Worm (Caenorhabditis elegans) whole organism, L4 larva: ENCODE results near the gene eat-3.

Experiments used
- F26F4.8 ChIP-seq: fragments of 200-800 bp; sonication (Bioruptor generic); conservative IDR thresholded peaks from 2 replicates; pipeline ENCODE4 v1.3.6; 2022; ENCODE audit warnings: missing genetic modification characterization, missing compliant biosample characterization
- F44E2.7 ChIP-seq: fragments of 200-800 bp; sonication (Bioruptor generic); IDR thresholded peaks from 2 replicates; pipeline ENCODE4 v2.1.2; 2022; ENCODE audit warnings: missing genetic modification characterization, missing compliant biosample characterization
- F49E8.2 ChIP-seq: sonication (generic microtip); optimal IDR thresholded peaks from 2 replicates; lab custom pipeline; 2016; ENCODE audit warnings: missing compliant biosample characterization, mild to moderate bottlenecking, missing genetic modification characterization, borderline replicate concordance
- T26A8.4 ChIP-seq: fragments of 200-800 bp; sonication (Bioruptor generic); IDR thresholded peaks from 2 replicates; pipeline ENCODE4 v1.3.6; 2022; ENCODE audit warnings: missing genetic modification characterization, missing compliant biosample characterization
- Y105C5A.15 ChIP-seq: fragments of 200-800 bp; sonication (Bioruptor generic); IDR thresholded peaks from 2 replicates; pipeline ENCODE4 v1.3.6; 2022; ENCODE audit warnings: missing genetic modification characterization, missing compliant biosample characterization
- Y48G9A.11 ChIP-seq: fragments of 200-800 bp; sonication (Bioruptor generic); IDR thresholded peaks from 2 replicates; pipeline ENCODE4 v1.3.6; 2022; ENCODE audit warnings: missing genetic modification reagents, missing genetic modification characterization, missing compliant biosample characterization
- ZK546.5 ChIP-seq, 2 experiments: sonication (generic microtip); optimal IDR thresholded peaks; 2 replicates each; lab custom pipeline; 2017; ENCODE audit warnings: missing biosample characterization in 2 of 2, missing genetic modification characterization in 2 of 2
- aly-2 ChIP-seq: sonication (generic microtip); optimal IDR thresholded peaks from 2 replicates; lab custom pipeline; 2018; ENCODE audit warnings: missing biosample characterization, missing genetic modification characterization
- attf-4 ChIP-seq: sonication (generic microtip); optimal IDR thresholded peaks from 3 replicates; lab custom pipeline; 2017; ENCODE audit warnings: missing biosample characterization, missing genetic modification characterization
- ceh-20 ChIP-seq: fragments of 200-800 bp; sonication (Bioruptor generic); IDR thresholded peaks from 2 replicates; pipeline ENCODE4 v1.3.6; 2022; ENCODE audit warnings: missing genetic modification reagents, missing genetic modification characterization, missing compliant biosample characterization
- ceh-62 ChIP-seq: sonication (generic microtip); optimal IDR thresholded peaks from 2 replicates; lab custom pipeline; 2017; ENCODE audit warnings: missing biosample characterization, missing genetic modification characterization
- ceh-82 ChIP-seq: sonication (generic microtip); optimal IDR thresholded peaks from 2 replicates; lab custom pipeline; 2017; ENCODE audit warnings: missing biosample characterization, missing genetic modification characterization
- cey-2 ChIP-seq: sonication (generic microtip); optimal IDR thresholded peaks from 3 replicates; lab custom pipeline; 2017; ENCODE audit warnings: missing genetic modification characterization, mild to moderate bottlenecking, missing compliant biosample characterization, antibody characterized with exemption, borderline replicate concordance; ENCODE audit not compliant: insufficient read depth
- daf-12 ChIP-seq: fragments of 150-350 bp; optimal IDR thresholded peaks from 2 replicates; lab custom pipeline; 2014; ENCODE audit warnings: missing biosample characterization, missing genetic modification reagents, missing genetic modification characterization
- daf-16 ChIP-seq, 3 experiments: sonication (generic microtip); optimal IDR thresholded peaks; 2 replicates each; lab custom pipeline; 2016 to 2017; ENCODE audit warnings: missing genetic modification characterization in 3 of 3, missing genetic modification reagents in 3 of 3, mild to moderate bottlenecking in 2 of 3, missing compliant biosample characterization in 2 of 3, missing biosample characterization in 1 of 3, moderate library complexity in 1 of 3
- daf-19 ChIP-seq: fragments of 200-800 bp; sonication (Bioruptor generic); conservative IDR thresholded peaks from 2 replicates; pipeline ENCODE4 v1.3.6; 2022; ENCODE audit warnings: missing genetic modification characterization, missing compliant biosample characterization
- dmd-6 ChIP-seq: fragments of 200-800 bp; sonication (Bioruptor generic); IDR thresholded peaks from 2 replicates; pipeline ENCODE4 v1.3.6; 2022; ENCODE audit warnings: missing genetic modification reagents, missing genetic modification characterization, missing compliant biosample characterization
- dve-1 ChIP-seq: sonication (generic microtip); optimal IDR thresholded peaks from 2 replicates; lab custom pipeline; 2017; ENCODE audit warnings: antibody characterized with exemption, mild to moderate bottlenecking, missing genetic modification characterization, missing compliant biosample characterization; ENCODE audit not compliant: insufficient read depth
- egl-43 ChIP-seq: fragments of 200-800 bp; sonication (Bioruptor generic); IDR thresholded peaks from 2 replicates; pipeline ENCODE4 v1.3.6; 2022; ENCODE audit warnings: missing genetic modification reagents, missing genetic modification characterization, missing compliant biosample characterization
- fos-1 ChIP-seq: fragments of 150-350 bp; optimal IDR thresholded peaks from 2 replicates; lab custom pipeline; 2014; ENCODE audit warnings: missing biosample characterization, missing genetic modification characterization
- hlh-11 ChIP-seq: fragments of 200-800 bp; sonication (Bioruptor generic); optimal IDR thresholded peaks from 2 replicates; lab custom pipeline; 2018; ENCODE audit warnings: mild to moderate bottlenecking, missing genetic modification characterization, missing compliant biosample characterization
- hmg-1.1 ChIP-seq: fragments of 200-800 bp; sonication (Bioruptor generic); IDR thresholded peaks from 2 replicates; pipeline ENCODE4 v1.3.6; 2022; ENCODE audit warnings: missing genetic modification reagents, missing genetic modification characterization, missing compliant biosample characterization
- jun-1 ChIP-seq: fragments of 150-350 bp; optimal IDR thresholded peaks from 2 replicates; lab custom pipeline; 2014; ENCODE audit warnings: missing biosample characterization, missing genetic modification reagents, missing genetic modification characterization
- lim-7 ChIP-seq: fragments of 200-800 bp; sonication (Bioruptor generic); IDR thresholded peaks from 2 replicates; pipeline ENCODE4 v1.3.6; 2022; ENCODE audit warnings: missing genetic modification characterization, missing compliant biosample characterization
- lin-39 ChIP-seq: fragments of 150-350 bp; optimal IDR thresholded peaks from 2 replicates; lab custom pipeline; 2014; ENCODE audit warnings: missing biosample characterization, missing genetic modification reagents, missing genetic modification characterization
- lir-3 ChIP-seq: sonication (generic microtip); optimal IDR thresholded peaks from 2 replicates; lab custom pipeline; 2016; ENCODE audit warnings: mild to moderate bottlenecking, missing genetic modification characterization, missing compliant biosample characterization
- madf-9 ChIP-seq: fragments of 200-800 bp; sonication (Bioruptor generic); conservative IDR thresholded peaks from 2 replicates; pipeline ENCODE4 v1.3.6; 2022; ENCODE audit warnings: missing genetic modification reagents, missing genetic modification characterization, missing compliant biosample characterization
- mep-1 ChIP-seq: fragments of 150-350 bp; sonication (generic microtip); optimal IDR thresholded peaks from 3 replicates; lab custom pipeline; 2014; ENCODE audit warnings: missing biosample characterization, missing genetic modification characterization
- mes-2 ChIP-seq: sonication (generic microtip); optimal IDR thresholded peaks from 2 replicates; lab custom pipeline; 2016; ENCODE audit warnings: missing genotype, mild to moderate bottlenecking, missing genetic modification characterization, missing compliant biosample characterization; ENCODE audit not compliant: poor library complexity, severe bottlenecking
- mxl-2 ChIP-seq: fragments of 200-800 bp; sonication (Bioruptor generic); conservative IDR thresholded peaks from 2 replicates; pipeline ENCODE4 v1.3.6; 2022; ENCODE audit warnings: missing genetic modification reagents, missing genetic modification characterization, missing compliant biosample characterization
- mxl-3 ChIP-seq: fragments of 200-800 bp; sonication (Bioruptor generic); optimal IDR thresholded peaks from 2 replicates; lab custom pipeline; 2018; ENCODE audit warnings: mild to moderate bottlenecking, missing genetic modification characterization, missing compliant biosample characterization
- nhr-102 ChIP-seq: sonication (generic microtip); optimal IDR thresholded peaks from 2 replicates; lab custom pipeline; 2016; ENCODE audit warnings: mild to moderate bottlenecking, missing genetic modification characterization, moderate library complexity, missing compliant biosample characterization
- nhr-11 ChIP-seq: fragments of 150-350 bp; optimal IDR thresholded peaks from 2 replicates; lab custom pipeline; 2014; ENCODE audit warnings: missing biosample characterization, missing genetic modification characterization
- nhr-237 ChIP-seq: sonication (generic microtip); optimal IDR thresholded peaks from 2 replicates; lab custom pipeline; 2017; ENCODE audit warnings: missing biosample characterization, missing genetic modification characterization
- nhr-28 ChIP-seq: fragments of 150-350 bp; optimal IDR thresholded peaks from 2 replicates; lab custom pipeline; 2014; ENCODE audit warnings: missing biosample characterization, missing genetic modification characterization
- nhr-77 ChIP-seq: fragments of 150-350 bp; optimal IDR thresholded peaks from 2 replicates; lab custom pipeline; 2014; ENCODE audit warnings: missing biosample characterization, missing genetic modification characterization
- php-3 ChIP-seq: fragments of 200-800 bp; sonication (Bioruptor generic); IDR thresholded peaks from 2 replicates; pipeline ENCODE4 v1.3.6; 2022; ENCODE audit warnings: missing genetic modification reagents, missing genetic modification characterization, missing compliant biosample characterization
- pqm-1 ChIP-seq: sonication (generic microtip); optimal IDR thresholded peaks from 2 replicates; lab custom pipeline; 2017; ENCODE audit warnings: missing biosample characterization, missing genetic modification characterization
- rbr-2 ChIP-seq: sonication (generic microtip); optimal IDR thresholded peaks from 2 replicates; lab custom pipeline; 2016; ENCODE audit warnings: missing genotype, missing genetic modification characterization, missing compliant biosample characterization
- saeg-2 ChIP-seq: fragments of 200-800 bp; sonication (Bioruptor generic); IDR thresholded peaks from 2 replicates; pipeline ENCODE4 v1.3.6; 2022; ENCODE audit warnings: missing genetic modification reagents, missing genetic modification characterization, missing compliant biosample characterization
- sdz-12 ChIP-seq: fragments of 200-800 bp; sonication (Bioruptor generic); optimal IDR thresholded peaks from 2 replicates; lab custom pipeline; 2018; ENCODE audit warnings: mild to moderate bottlenecking, missing genetic modification characterization, missing compliant biosample characterization
- tra-1 ChIP-seq: fragments of 200-800 bp; sonication (Bioruptor generic); IDR thresholded peaks from 2 replicates; pipeline ENCODE4 v1.3.6; 2022; ENCODE audit warnings: missing genetic modification reagents, missing genetic modification characterization, missing compliant biosample characterization
- unc-39 ChIP-seq: sonication (generic microtip); optimal IDR thresholded peaks from 2 replicates; lab custom pipeline; 2017; ENCODE audit warnings: missing biosample characterization, missing genetic modification characterization
- unc-62 ChIP-seq, 3 experiments: fragments of 150-350 bp in 1 of 3; sonication (generic microtip); optimal IDR thresholded peaks in 2 of 3; peaks in 1 of 3; 1 replicate in 1 of 3; 2 replicates in 2 of 3; lab custom pipeline; 2014 to 2017; ENCODE audit warnings: missing biosample characterization in 3 of 3, missing genetic modification characterization in 3 of 3, missing genetic modification reagents in 3 of 3, missing genotype in 1 of 3
- zip-2 ChIP-seq: fragments of 150-350 bp; optimal IDR thresholded peaks from 2 replicates; lab custom pipeline; 2014; ENCODE audit warnings: missing biosample characterization, missing genetic modification characterization
- ztf-11 ChIP-seq: fragments of 150-350 bp; optimal IDR thresholded peaks from 2 replicates; lab custom pipeline; 2014; ENCODE audit warnings: missing biosample characterization, missing genetic modification characterization

Gene eat-3

ce11 chrII:9291632-9292031 is 33.0 kb upstream of the eat-3 start, which contains the start of gene acs-7 (continued):
- TF ChIP-seq unc-39 (tag; lab: Kevin White, UChicago) (no peak), mep-1 (tag; lab: Kevin White, UChicago) (peak; percentile 60), nhr-11 (tag; lab: Kevin White, UChicago) (no peak), Y105C5A.15 (GFP tag; lab: Robert Waterston, UW) (no peak), hmg-1.1 (no peak), mxl-3 (GFP tag; lab: Kevin White, UChicago) (peak; percentile 59), attf-4 (tag; lab: Kevin White, UChicago) (no peak), F49E8.2 (no peak), T26A8.4 (GFP tag; lab: Robert Waterston, UW) (no peak)

DNA sequence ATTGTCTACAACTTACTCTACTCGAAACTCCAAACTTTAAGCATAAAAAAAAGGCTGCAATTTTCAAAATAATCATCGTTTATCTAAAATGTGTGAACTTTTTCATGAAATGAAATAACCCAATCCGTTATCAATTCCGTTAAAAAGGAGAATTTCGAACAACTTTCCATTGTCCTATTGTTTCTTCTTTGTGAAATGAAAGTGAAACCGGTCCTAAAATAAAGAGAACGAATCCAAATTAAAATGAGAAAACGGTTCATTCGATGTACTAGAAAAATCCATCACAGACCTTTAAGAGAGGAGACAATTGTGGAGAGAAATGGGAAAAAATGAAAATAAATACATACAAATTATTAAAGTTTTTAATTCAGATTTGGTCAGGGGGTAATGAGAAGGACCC is 29.0 kb upstream of the eat-3 start, which contains the start of gene C01G6.9:
Gene C01G6.9, minus strand, starts transcription at position 141 of the 400 bp plus-strand sequence.
- TF ChIP-seq F26F4.8 (no peak), ZK546.5 (tag; optimal IDR thresholded peaks at IDR 0.05; lab: Kevin White, UChicago) (no peak), rbr-2 (tag; lab: Kevin White, UChicago) (no peak), Y48G9A.11 (GFP tag; lab: Robert Waterston, UW) (no peak), ceh-62 (tag; lab: Kevin White, UChicago) (no peak), egl-43 (GFP tag; lab: Robert Waterston, UW) (no peak), ceh-82 (no peak), mxl-2 (no peak), lin-39 (tag; lab: Kevin White, UChicago) (no peak), cey-2 (tag; lab: Kevin White, UChicago) (no peak), F44E2.7 (GFP tag; lab: Robert Waterston, UW) (no peak), nhr-102 (tag; lab: Kevin White, UChicago) (no peak), lim-7 (GFP tag; lab: Robert Waterston, UW) (no peak), nhr-28 (tag; lab: Kevin White, UChicago) (no peak), ztf-11 (tag; lab: Kevin White, UChicago) (no peak), madf-9 (no peak), saeg-2 (GFP tag; lab: Robert Waterston, UW) (no peak)

DNA sequence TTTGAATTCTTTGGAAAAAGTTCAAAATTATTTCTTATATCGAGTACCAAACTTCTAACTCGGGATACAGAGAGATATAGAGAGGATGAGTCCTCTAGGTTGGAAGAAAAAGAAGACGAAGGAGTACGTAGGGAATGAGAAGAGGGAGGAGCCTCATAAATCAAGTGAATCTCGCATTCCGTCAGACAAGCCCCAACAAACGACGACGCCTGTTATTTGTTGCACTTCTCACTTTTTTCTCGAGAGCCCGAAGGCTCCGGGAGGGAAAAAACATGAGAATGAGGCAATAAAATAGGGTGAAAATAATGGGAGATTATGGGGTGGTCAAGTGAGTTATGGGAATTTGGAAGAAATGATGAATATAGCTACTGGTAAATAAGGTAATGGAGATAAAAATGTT is 25.0 kb upstream of the eat-3 start:
- TF ChIP-seq sdz-12 (GFP tag; lab: Kevin White, UChicago) (no peak), unc-62 (GFP tag; optimal IDR thresholded peaks at IDR 0.05 in 1 of 2; lab: Kevin White, UChicago) (peak in 1 of 2 experiments; percentile 2), unc-62 (tag; optimal IDR thresholded peaks at IDR 0.05; lab: Kevin White, UChicago) (no peak)

- peak; percentile 86 for TF ChIP-seq nhr-28 (tag; lab: Kevin White, UChicago)
- no peak for TF ChIP-seq F44E2.7 (GFP tag; lab: Robert Waterston, UW)
- TF ChIP-seq zip-2 (tag; lab: Kevin White, UChicago): no peak
- TF ChIP-seq mep-1 (tag; lab: Kevin White, UChicago): peak; percentile 13
- TF ChIP-seq ceh-20 (GFP tag; lab: Robert Waterston, UW): peak; percentile 41; the same call in 1 of the 2 replicates
- no peak for TF ChIP-seq F26F4.8
- TF ChIP-seq daf-19 (GFP tag; lab: Robert Waterston, UW): no peak
- TF ChIP-seq daf-16 (GFP tag; optimal IDR thresholded peaks at IDR 0.05; lab: Kevin White, UChicago): peak in 1 of 2 experiments; percentile 55
- TF ChIP-seq daf-16 (tag; optimal IDR thresholded peaks at IDR 0.05; lab: Kevin White, UChicago): peak; percentile 54
- TF ChIP-seq dmd-6 (GFP tag; lab: Robert Waterston, UW): peak; percentile 78
- TF ChIP-seq hlh-11 (tag; lab: Kevin White, UChicago): peak; percentile 91
- TF ChIP-seq nhr-77 (tag; lab: Kevin White, UChicago): peak; percentile 27
- TF ChIP-seq mxl-2: no peak
- no peak for TF ChIP-seq mes-2 (tag; lab: Kevin White, UChicago)
- no peak for TF ChIP-seq aly-2 (tag; lab: Kevin White, UChicago)
- TF ChIP-seq tra-1: peak; percentile 55
- TF ChIP-seq lir-3 (tag; lab: Kevin White, UChicago): no peak
- peak; percentile 98 for TF ChIP-seq pqm-1 (tag; lab: Kevin White, UChicago)
- no peak for TF ChIP-seq nhr-237 (tag; lab: Kevin White, UChicago)
- TF ChIP-seq fos-1 (tag; lab: Kevin White, UChicago): no peak
- peak; percentile 93 for TF ChIP-seq php-3 (GFP tag; lab: Robert Waterston, UW)
- TF ChIP-seq jun-1: no peak
- no peak for TF ChIP-seq daf-12 (tag; lab: Kevin White, UChicago)
- peak; percentile 79 for TF ChIP-seq dve-1 (tag; lab: Kevin White, UChicago)
Measured at ce11 chrII:9301065-9301464, 23.6 kb upstream of the eat-3 start.
